Fruit fly (Drosophila melanogaster) whole organism, prepupa: Measurements from ENCODE around the gene CG5177.

ENCODE experiments used
- CG10631 ChIP-seq: fragments of 200-800 bp; sonication (Bioruptor generic); optimal IDR thresholded peaks from 2 replicates; lab custom pipeline; 2016; ENCODE audit warnings: missing biosample characterization, missing genetic modification characterization
- CG11294 ChIP-seq: fragments of 200-800 bp; sonication (Bioruptor generic); IDR thresholded peaks from 2 replicates; pipeline ENCODE4 v1.3.6; 2022; ENCODE audit warnings: missing biosample characterization, missing genetic modification characterization
- CG31627 ChIP-seq: fragments of 200-800 bp; sonication (Bioruptor generic); optimal IDR thresholded peaks from 3 replicates; lab custom pipeline; 2016; ENCODE audit warnings: missing biosample characterization, missing genetic modification characterization
- CG32006 ChIP-seq: fragments of 200-800 bp; sonication (Bioruptor generic); optimal IDR thresholded peaks from 3 replicates; lab custom pipeline; 2017; ENCODE audit warnings: missing biosample characterization, mild to moderate bottlenecking, missing genetic modification characterization
- CG6808 ChIP-seq: fragments of 200-800 bp; sonication (Bioruptor generic); optimal IDR thresholded peaks from 3 replicates; lab custom pipeline; 2017; ENCODE audit warnings: missing biosample characterization, missing genetic modification characterization, mild to moderate bottlenecking, moderate library complexity, missing genetic modification reagents
- CG8319 ChIP-seq: fragments of 200-800 bp; sonication (Bioruptor generic); optimal IDR thresholded peaks from 3 replicates; lab custom pipeline; 2016; ENCODE audit warnings: missing biosample characterization, missing genetic modification characterization
- CG9139 ChIP-seq: fragments of 200-800 bp; sonication (Bioruptor generic); optimal IDR thresholded peaks from 3 replicates; lab custom pipeline; 2017; ENCODE audit warnings: missing biosample characterization, mild to moderate bottlenecking, missing genetic modification characterization
- Ets96B ChIP-seq: fragments of 200-800 bp; optimal IDR thresholded peaks from 2 replicates; lab custom pipeline; 2019; ENCODE audit warnings: missing biosample characterization, mild to moderate bottlenecking, missing genetic modification characterization, moderate library complexity
- Hr39 ChIP-seq: fragments of 200-800 bp; sonication (Bioruptor generic); optimal IDR thresholded peaks from 2 replicates; lab custom pipeline; 2016; ENCODE audit warnings: missing biosample characterization, missing genetic modification characterization
- Sox15 ChIP-seq: fragments of 200-800 bp; sonication (Bioruptor generic); optimal IDR thresholded peaks from 3 replicates; lab custom pipeline; 2016; ENCODE audit warnings: missing biosample characterization, missing genetic modification characterization
- acj6 ChIP-seq: fragments of 200-800 bp; sonication (Bioruptor generic); optimal IDR thresholded peaks from 3 replicates; lab custom pipeline; 2016; ENCODE audit warnings: missing biosample characterization, missing genetic modification characterization
- dac ChIP-seq: fragments of 200-800 bp; sonication (Bioruptor generic); optimal IDR thresholded peaks from 2 replicates; lab custom pipeline; 2017; ENCODE audit warnings: missing biosample characterization, mild to moderate bottlenecking, missing genetic modification characterization
- esn ChIP-seq: fragments of 200-800 bp; sonication (Bioruptor generic); optimal IDR thresholded peaks from 2 replicates; lab custom pipeline; 2016; ENCODE audit warnings: missing biosample characterization, mild to moderate bottlenecking, missing genetic modification characterization, moderate library complexity
- fd85E ChIP-seq: fragments of 200-800 bp; sonication (Bioruptor generic); optimal IDR thresholded peaks from 3 replicates; lab custom pipeline; 2016; ENCODE audit warnings: missing biosample characterization, missing genetic modification characterization

DNA sequence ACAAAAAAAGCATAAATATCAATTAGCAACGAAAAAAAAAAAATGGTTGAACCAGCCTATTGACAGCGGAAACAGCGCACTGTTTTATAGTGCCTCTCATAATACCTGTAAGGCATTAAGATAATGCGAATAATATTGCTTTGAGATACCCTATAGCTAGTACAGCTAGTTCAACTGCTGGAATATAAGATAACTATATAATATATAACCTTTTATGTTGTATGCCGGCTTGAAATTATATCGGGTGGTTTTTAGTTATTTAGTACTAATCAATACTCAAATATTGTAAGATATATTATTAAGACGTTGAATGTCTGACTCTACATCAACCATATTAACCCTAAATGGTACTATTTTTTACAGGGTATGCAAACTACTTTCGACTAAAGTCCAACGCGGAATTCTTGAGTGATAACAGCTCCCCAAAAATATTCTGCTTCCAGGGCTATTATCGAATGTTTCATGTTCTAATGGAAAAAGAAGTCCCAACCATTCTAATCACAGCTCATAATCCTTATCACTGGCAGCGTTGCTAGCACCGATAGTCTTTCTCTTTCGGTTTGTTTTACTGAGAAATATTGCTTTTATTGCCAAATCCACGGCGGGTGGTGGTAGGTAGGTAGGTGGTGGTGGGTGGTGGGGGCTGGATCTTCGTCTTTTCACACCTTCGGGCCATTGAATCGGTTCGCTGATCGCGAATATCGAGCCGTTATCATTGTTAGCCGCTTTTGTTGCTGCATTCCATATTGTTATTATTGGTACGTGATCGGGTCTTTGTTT lies 29.1 kb downstream of the CG5177 start:
- TF ChIP-seq esn (GFP tag; lab: Kevin White, UChicago) = peak; percentile 21
- TF ChIP-seq dac (GFP tag; lab: Kevin White, UChicago) = no peak
- no peak for TF ChIP-seq fd85E (GFP tag; lab: Kevin White, UChicago)
- no peak for TF ChIP-seq CG8319
- TF ChIP-seq CG6808 (GFP tag; lab: Kevin White, UChicago) = no peak
- TF ChIP-seq Sox15 (GFP tag; lab: Kevin White, UChicago) = no peak
- no peak for TF ChIP-seq Hr39 (GFP tag; lab: Kevin White, UChicago)
- no peak for TF ChIP-seq CG9139 (GFP tag; lab: Kevin White, UChicago)
- peak; percentile 56 for TF ChIP-seq CG32006
- TF ChIP-seq CG10631 (GFP tag; lab: Kevin White, UChicago) = peak; percentile 18
- TF ChIP-seq acj6 (GFP tag; lab: Kevin White, UChicago) = no peak
- no peak for TF ChIP-seq CG11294
- TF ChIP-seq CG31627 (GFP tag; lab: Kevin White, UChicago) = no peak
- TF ChIP-seq Ets96B = peak; percentile 48
